Fruit fly (Drosophila melanogaster) whole organism, embryonic: Measurements from ENCODE around the gene Ald2.
A peak's percentile ranks its signal among the peaks of the same experiment; 100 is the strongest.

Experiments
- Abd-B ChIP-seq: fragments of 200-800 bp; sonication (Bioruptor generic); optimal IDR thresholded peaks from 2 replicates; lab custom pipeline; 2018; ENCODE audit warnings: missing biosample characterization, mild to moderate bottlenecking, missing genetic modification characterization, moderate library complexity
- Atf6 ChIP-seq: fragments of 200-800 bp; sonication (Bioruptor generic); IDR thresholded peaks from 2 replicates; pipeline ENCODE4 v1.3.6; 2022; ENCODE audit warnings: missing biosample characterization, missing genetic modification characterization
- B-H1 ChIP-seq: fragments of 200-800 bp; sonication (Bioruptor generic); IDR thresholded peaks from 3 replicates; pipeline ENCODE4 v1.3.6; 2022; ENCODE audit warnings: missing biosample characterization, missing genetic modification characterization
- CG10431 ChIP-seq: fragments of 200-800 bp; sonication (Bioruptor generic); optimal IDR thresholded peaks from 3 replicates; lab custom pipeline; 2018; ENCODE audit warnings: missing biosample characterization, mild to moderate bottlenecking, missing genetic modification characterization
- CG10565 ChIP-seq: fragments of 200-800 bp; sonication (Bioruptor generic); optimal IDR thresholded peaks from 3 replicates; lab custom pipeline; 2016; ENCODE audit warnings: missing biosample characterization, mild to moderate bottlenecking, missing genetic modification characterization
- CG10654 ChIP-seq: fragments of 200-800 bp; sonication (Bioruptor generic); optimal IDR thresholded peaks from 2 replicates; lab custom pipeline; 2016; ENCODE audit warnings: missing biosample characterization, missing genetic modification characterization
- CG12236 ChIP-seq: fragments of 200-800 bp; sonication (Bioruptor generic); optimal IDR thresholded peaks from 2 replicates; lab custom pipeline; 2016; ENCODE audit warnings: missing biosample characterization, missing genetic modification characterization
- CG18476 ChIP-seq: fragments of 200-800 bp; sonication (Bioruptor generic); optimal IDR thresholded peaks from 2 replicates; lab custom pipeline; 2016; ENCODE audit warnings: missing biosample characterization, mild to moderate bottlenecking, missing genetic modification characterization
- CG2199 ChIP-seq: fragments of 200-800 bp; sonication (Bioruptor generic); IDR thresholded peaks from 3 replicates; pipeline ENCODE4 v1.3.6; 2022; ENCODE audit warnings: missing biosample characterization, missing genetic modification characterization
- CG3065 ChIP-seq: fragments of 200-800 bp; sonication (Bioruptor generic); optimal IDR thresholded peaks from 2 replicates; lab custom pipeline; 2016; ENCODE audit warnings: missing biosample characterization, missing genetic modification characterization
- CG31388 ChIP-seq: fragments of 200-800 bp; sonication (Bioruptor generic); optimal IDR thresholded peaks from 2 replicates; lab custom pipeline; 2016; ENCODE audit warnings: missing biosample characterization, missing genetic modification characterization
- CG32532 ChIP-seq: fragments of 200-800 bp; sonication (Bioruptor generic); IDR thresholded peaks from 2 replicates; pipeline ENCODE4 v1.3.6; 2022; ENCODE audit warnings: missing biosample characterization, missing genetic modification characterization
- CG3281 ChIP-seq: fragments of 200-800 bp; sonication (Bioruptor generic); optimal IDR thresholded peaks from 3 replicates; lab custom pipeline; 2017; ENCODE audit warnings: missing biosample characterization, mild to moderate bottlenecking, missing genetic modification characterization
- CG34422 ChIP-seq: fragments of 200-800 bp; sonication (Bioruptor generic); IDR thresholded peaks from 3 replicates; pipeline ENCODE4 v1.3.6; 2022; ENCODE audit warnings: missing biosample characterization, missing genetic modification characterization
- CG4424 ChIP-seq: fragments of 200-800 bp; sonication (Bioruptor generic); optimal IDR thresholded peaks from 3 replicates; lab custom pipeline; 2016; ENCODE audit warnings: missing biosample characterization, missing genetic modification characterization
- CG6254 ChIP-seq: fragments of 200-800 bp; sonication (Bioruptor generic); optimal IDR thresholded peaks from 3 replicates; lab custom pipeline; 2017; ENCODE audit warnings: mild to moderate bottlenecking, missing biosample characterization, missing genetic modification reagents, missing genetic modification characterization
- CG6813 ChIP-seq: fragments of 200-800 bp; sonication (Bioruptor generic); optimal IDR thresholded peaks from 2 replicates; lab custom pipeline; 2017; ENCODE audit warnings: missing biosample characterization, missing genetic modification characterization, mild to moderate bottlenecking, moderate library complexity, missing genetic modification reagents
- CG7745 ChIP-seq: fragments of 200-800 bp; sonication (Bioruptor generic); optimal IDR thresholded peaks from 2 replicates; lab custom pipeline; 2018; ENCODE audit warnings: missing biosample characterization, mild to moderate bottlenecking, missing genetic modification characterization, moderate library complexity
- CG7839 ChIP-seq: fragments of 200-800 bp; sonication (Bioruptor generic); optimal IDR thresholded peaks from 3 replicates; lab custom pipeline; 2018; ENCODE audit warnings: missing biosample characterization, mild to moderate bottlenecking, missing genetic modification characterization, moderate library complexity
- CG8944 ChIP-seq: fragments of 200-800 bp; sonication (Bioruptor generic); optimal IDR thresholded peaks from 3 replicates; lab custom pipeline; 2016; ENCODE audit warnings: missing biosample characterization, missing genetic modification characterization
- CG9727 ChIP-seq: fragments of 200-800 bp; sonication (Bioruptor generic); optimal IDR thresholded peaks from 3 replicates; lab custom pipeline; 2017; ENCODE audit warnings: missing biosample characterization, mild to moderate bottlenecking, missing genetic modification characterization
- Dip3 ChIP-seq: fragments of 200-800 bp; sonication (Bioruptor generic); optimal IDR thresholded peaks from 3 replicates; lab custom pipeline; 2016; ENCODE audit warnings: missing biosample characterization, missing genetic modification characterization
- HmgZ ChIP-seq: fragments of 200-800 bp; sonication (Bioruptor generic); optimal IDR thresholded peaks from 2 replicates; lab custom pipeline; 2018; ENCODE audit warnings: missing biosample characterization, mild to moderate bottlenecking, missing genetic modification characterization
- Hr39 ChIP-seq: fragments of >200 bp; optimal IDR thresholded peaks from 2 replicates; lab custom pipeline; 2017
- MESR4 ChIP-seq: fragments of 200-800 bp; sonication (Bioruptor generic); optimal IDR thresholded peaks from 2 replicates; lab custom pipeline; 2018; ENCODE audit warnings: missing biosample characterization, mild to moderate bottlenecking, missing genetic modification characterization, moderate library complexity
- Max ChIP-seq: fragments of 200-800 bp; sonication (Bioruptor generic); optimal IDR thresholded peaks from 2 replicates; lab custom pipeline; 2016; ENCODE audit warnings: missing biosample characterization, mild to moderate bottlenecking, missing genetic modification characterization
- Pdp1 ChIP-seq, 2 experiments: fragments of 200-800 bp; sonication (Bioruptor generic); optimal IDR thresholded peaks; 3 replicates each; lab custom pipeline; 2016; ENCODE audit warnings: missing biosample characterization in 2 of 2, missing genetic modification characterization in 2 of 2, mild to moderate bottlenecking in 1 of 2, moderate library complexity in 1 of 2
- Ravus ChIP-seq: fragments of 200-800 bp; sonication (Bioruptor generic); IDR thresholded peaks from 2 replicates; pipeline ENCODE4 v1.3.6; 2022; ENCODE audit warnings: missing biosample characterization, missing genetic modification characterization
- Sox100B ChIP-seq: fragments of 200-800 bp; sonication (Bioruptor generic); optimal IDR thresholded peaks from 3 replicates; lab custom pipeline; 2018; ENCODE audit warnings: missing biosample characterization, mild to moderate bottlenecking, missing genetic modification characterization
- Ssrp ChIP-seq: fragments of 200-800 bp; sonication (Bioruptor generic); optimal IDR thresholded peaks from 2 replicates; lab custom pipeline; 2018; ENCODE audit warnings: missing biosample characterization, mild to moderate bottlenecking, missing genetic modification characterization, moderate library complexity
- Taf1 ChIP-seq: fragments of 200-800 bp; sonication (Bioruptor generic); IDR thresholded peaks from 2 replicates; pipeline ENCODE4 v1.3.6; 2022; ENCODE audit warnings: missing biosample characterization, missing genetic modification characterization
- Trl ChIP-seq, 3 experiments: fragments of >200 bp in 2 of 3; fragments of 200-800 bp in 1 of 3; sonication (Bioruptor generic) in 1 of 3; optimal IDR thresholded peaks; 2 replicates in 1 of 3; 3 replicates in 2 of 3; lab custom pipeline; 2016 to 2017; ENCODE audit warnings: missing biosample characterization in 1 of 3, missing genetic modification characterization in 1 of 3
- Xbp1 ChIP-seq: fragments of 200-800 bp; sonication (Bioruptor generic); optimal IDR thresholded peaks from 3 replicates; lab custom pipeline; 2016; ENCODE audit warnings: missing biosample characterization, mild to moderate bottlenecking, missing genetic modification characterization
- al ChIP-seq: fragments of 200-800 bp; sonication (Bioruptor generic); IDR thresholded peaks from 2 replicates; pipeline ENCODE4 v1.3.6; 2022; ENCODE audit warnings: missing biosample characterization, missing genetic modification characterization
- croc ChIP-seq: fragments of 200-800 bp; sonication (Bioruptor generic); conservative IDR thresholded peaks from 3 replicates; pipeline ENCODE4 v1.3.6; 2022; ENCODE audit warnings: missing biosample characterization, missing genetic modification characterization
- disco-r ChIP-seq: fragments of 200-800 bp; sonication (Bioruptor generic); optimal IDR thresholded peaks from 2 replicates; lab custom pipeline; 2016; ENCODE audit warnings: missing biosample characterization, missing genetic modification characterization
- dmrt99B ChIP-seq: fragments of 200-800 bp; sonication (Bioruptor generic); optimal IDR thresholded peaks from 2 replicates; lab custom pipeline; 2018; ENCODE audit warnings: missing biosample characterization, mild to moderate bottlenecking, missing genetic modification characterization, moderate library complexity
- gce ChIP-seq: fragments of 200-800 bp; sonication (Bioruptor generic); IDR thresholded peaks from 3 replicates; pipeline ENCODE4 v1.3.6; 2022; ENCODE audit warnings: missing biosample characterization, missing genetic modification characterization
- kni ChIP-seq: fragments of 200-800 bp; sonication (Bioruptor generic); optimal IDR thresholded peaks from 3 replicates; lab custom pipeline; 2017; ENCODE audit warnings: mild to moderate bottlenecking, missing biosample characterization, missing genetic modification reagents, missing genetic modification characterization
- lilli ChIP-seq: fragments of 200-800 bp; sonication (Bioruptor generic); optimal IDR thresholded peaks from 3 replicates; lab custom pipeline; 2016; ENCODE audit warnings: missing biosample characterization, missing genetic modification characterization
- mam ChIP-seq: fragments of 200-800 bp; sonication (Bioruptor generic); optimal IDR thresholded peaks from 3 replicates; lab custom pipeline; 2016; ENCODE audit warnings: missing biosample characterization, missing genetic modification characterization
- nmo ChIP-seq: fragments of 200-800 bp; sonication (Bioruptor generic); optimal IDR thresholded peaks from 2 replicates; lab custom pipeline; 2018; ENCODE audit warnings: missing biosample characterization, mild to moderate bottlenecking, missing genetic modification characterization, moderate library complexity
- pnt ChIP-seq: fragments of 200-800 bp; sonication (Bioruptor generic); optimal IDR thresholded peaks from 3 replicates; lab custom pipeline; 2016; ENCODE audit warnings: missing biosample characterization, missing genetic modification characterization
- repo ChIP-seq: fragments of 200-800 bp; sonication (Bioruptor generic); optimal IDR thresholded peaks from 2 replicates; lab custom pipeline; 2016; ENCODE audit warnings: missing biosample characterization, missing genetic modification characterization
- row ChIP-seq: fragments of 200-800 bp; sonication (Bioruptor generic); IDR thresholded peaks from 3 replicates; pipeline ENCODE4 v1.3.6; 2022; ENCODE audit warnings: missing biosample characterization, missing genetic modification characterization
- sim ChIP-seq: fragments of 200-800 bp; sonication (Bioruptor generic); IDR thresholded peaks from 2 replicates; pipeline ENCODE4 v1.3.6; 2022; ENCODE audit warnings: missing biosample characterization, missing genetic modification characterization
- sisA ChIP-seq: fragments of 200-800 bp; sonication (Bioruptor generic); IDR thresholded peaks from 2 replicates; pipeline ENCODE4 v1.3.6; 2022; ENCODE audit warnings: missing biosample characterization, missing genetic modification characterization
- slp2 ChIP-seq: fragments of 200-800 bp; sonication (Bioruptor generic); optimal IDR thresholded peaks from 2 replicates; lab custom pipeline; 2016; ENCODE audit warnings: missing biosample characterization, missing genetic modification characterization
- stc ChIP-seq: fragments of 200-800 bp; sonication (Bioruptor generic); IDR thresholded peaks from 2 replicates; pipeline ENCODE4 v1.3.6; 2022; ENCODE audit warnings: missing biosample characterization, missing genetic modification characterization
- sug ChIP-seq: fragments of 200-800 bp; optimal IDR thresholded peaks from 2 replicates; lab custom pipeline; 2019; ENCODE audit warnings: missing biosample characterization, mild to moderate bottlenecking, missing genetic modification characterization, moderate library complexity

Gene Ald2

dm6 chr3R:26462173-26462959, 48.5 kb downstream of the Ald2 start (continued):
- TF ChIP-seq Trl (optimal IDR thresholded peaks at IDR 0.05; lab: Kevin White, UChicago) (peak; percentile 83 to 84), Trl (GFP tag; optimal IDR thresholded peaks at IDR 0.05; lab: Kevin White, UChicago) (no peak), Ssrp (tag; lab: Kevin White, UChicago) (no peak), CG7839 (peak; percentile 33), Taf1 (no peak), CG34422 (GFP tag; lab: Robert Waterston, UW) (no peak), CG12236 (GFP tag; lab: Kevin White, UChicago) (no peak), nmo (GFP tag; lab: Kevin White, UChicago) (peak; percentile 25), CG10565 (GFP tag; lab: Kevin White, UChicago) (no peak), slp2 (GFP tag; lab: Kevin White, UChicago) (no peak), Atf6 (0 out of 2 replicates have a peak, but pooled peaks have one; percentile 32), CG10654 (GFP tag; lab: Kevin White, UChicago) (no peak), Xbp1 (GFP tag; lab: Kevin White, UChicago) (peak; percentile 4), CG2199 (no peak), CG3065 (GFP tag; lab: Kevin White, UChicago) (no peak), CG6254 (GFP tag; lab: Kevin White, UChicago) (no peak), dmrt99B (tag; lab: Kevin White, UChicago) (peak; percentile 58), repo (GFP tag; lab: Kevin White, UChicago) (no peak), croc (GFP tag; lab: Robert Waterston, UW) (no peak), CG3281 (GFP tag; lab: Kevin White, UChicago) (peak; percentile 47), HmgZ (tag; lab: Kevin White, UChicago) (no peak), B-H1 (no peak; the same call in 2 of the 3 replicates), CG18476 (no peak), kni (GFP tag; lab: Kevin White, UChicago) (no peak), Pdp1 (GFP tag; optimal IDR thresholded peaks at IDR 0.05; lab: Kevin White, UChicago) (peak in 1 of 2 experiments; percentile 29), Abd-B (GFP tag; lab: Kevin White, UChicago) (no peak), sisA (no peak), gce (GFP tag; lab: Robert Waterston, UW) (no peak), al (no peak), CG32532 (GFP tag; lab: Robert Waterston, UW) (peak; percentile 64; the same call in 1 of the 2 replicates), row (GFP tag; lab: Robert Waterston, UW) (peak; percentile 55; the same call in 2 of the 3 replicates), CG8944 (GFP tag; lab: Kevin White, UChicago) (no peak), Dip3 (GFP tag; lab: Kevin White, UChicago) (no peak), stc (GFP tag; lab: Robert Waterston, UW) (0 out of 2 replicates have a peak, but pooled peaks have one; percentile 22), CG4424 (peak; percentile 8), lilli (GFP tag; lab: Kevin White, UChicago) (peak; percentile 3), CG10431 (no peak), MESR4 (no peak), Hr39 (no peak), pnt (GFP tag; lab: Kevin White, UChicago) (no peak), CG9727 (GFP tag; lab: Kevin White, UChicago) (peak; percentile 11), disco-r (no peak), Max (GFP tag; lab: Kevin White, UChicago) (peak; percentile 21), Ravus (no peak), sim (no peak), CG31388 (GFP tag; lab: Kevin White, UChicago) (no peak), CG6813 (GFP tag; lab: Kevin White, UChicago) (no peak), Sox100B (GFP tag; lab: Kevin White, UChicago) (peak; percentile 40), sug (tag; lab: Kevin White, UChicago) (no peak), CG7745 (tag; lab: Kevin White, UChicago) (no peak), mam (GFP tag; lab: Kevin White, UChicago) (no peak)
